Fruit fly (Drosophila melanogaster): Measurements from ENCODE around the gene CG3061.

dm6 chr3R:14041036-14041435 lies 8.9 kb downstream of the CG3061 start:
- no peak for TF ChIP-seq spab (GFP tag; optimal IDR thresholded peaks at IDR 0.05)
- no peak for TF ChIP-seq Lpt (GFP tag; optimal IDR thresholded peaks at IDR 0.05)
- no peak for TF ChIP-seq topi (GFP tag; optimal IDR thresholded peaks at IDR 0.05)
- no peak for TF ChIP-seq Hr4 (GFP tag; optimal IDR thresholded peaks at IDR 0.05)
